Worm (Caenorhabditis elegans) whole organism, L2 larva: ENCODE data around the gene grl-7.

Experiments used
- R02D3.7 ChIP-seq: fragments of 150-350 bp; optimal IDR thresholded peaks from 2 replicates; lab custom pipeline; 2014; ENCODE audit warnings: missing biosample characterization, missing genetic modification characterization
- Y55F3AM.14 ChIP-seq: fragments of 200-800 bp; sonication (Bioruptor generic); optimal IDR thresholded peaks from 2 replicates; lab custom pipeline; 2018; ENCODE audit warnings: mild to moderate bottlenecking, missing genetic modification characterization, missing compliant biosample characterization
- ceh-82 ChIP-seq: fragments of 150-350 bp; optimal IDR thresholded peaks from 2 replicates; lab custom pipeline; 2014; ENCODE audit warnings: missing biosample characterization, missing genetic modification characterization
- crh-2 ChIP-seq: sonication (generic microtip); optimal IDR thresholded peaks from 2 replicates; lab custom pipeline; 2017; ENCODE audit warnings: missing biosample characterization, missing genetic modification characterization
- egl-27 ChIP-seq: sonication (generic microtip); optimal IDR thresholded peaks from 3 replicates; lab custom pipeline; 2017; ENCODE audit warnings: missing biosample characterization, missing genetic modification reagents, missing genetic modification characterization
- elt-1 ChIP-seq: fragments of 150-350 bp; optimal IDR thresholded peaks from 2 replicates; lab custom pipeline; 2014; ENCODE audit warnings: missing biosample characterization, missing genetic modification characterization
- gmeb-1 ChIP-seq: fragments of 150-350 bp; optimal IDR thresholded peaks from 2 replicates; lab custom pipeline; 2014; ENCODE audit warnings: missing biosample characterization, missing genetic modification characterization
- lin-11 ChIP-seq: fragments of 150-350 bp; sonication (generic microtip); optimal IDR thresholded peaks from 2 replicates; lab custom pipeline; 2014; ENCODE audit warnings: missing biosample characterization, missing genetic modification characterization, inconsistent platforms, mixed read lengths
- lin-13 ChIP-seq: fragments of 150-350 bp; optimal IDR thresholded peaks from 2 replicates; lab custom pipeline; 2014; ENCODE audit warnings: missing biosample characterization, missing genetic modification reagents, missing genetic modification characterization
- lin-39 ChIP-seq: fragments of 150-350 bp; optimal IDR thresholded peaks from 2 replicates; lab custom pipeline; 2014; ENCODE audit warnings: missing biosample characterization, missing genetic modification reagents, missing genetic modification characterization
- lsy-2 ChIP-seq, 2 experiments: fragments of 150-350 bp in 1 of 2; sonication (generic microtip) in 1 of 2; optimal IDR thresholded peaks; 2 replicates each; lab custom pipeline; 2014 to 2017; ENCODE audit warnings: missing biosample characterization in 2 of 2, missing genetic modification characterization in 2 of 2
- nhr-21 ChIP-seq: fragments of 150-350 bp; optimal IDR thresholded peaks from 2 replicates; lab custom pipeline; 2014; ENCODE audit warnings: missing biosample characterization, missing genetic modification characterization
- nhr-25 ChIP-seq: fragments of 150-350 bp; sonication (generic microtip); optimal IDR thresholded peaks from 3 replicates; lab custom pipeline; 2014; ENCODE audit warnings: missing biosample characterization, missing genetic modification characterization
- nhr-6 ChIP-seq: fragments of 150-350 bp; optimal IDR thresholded peaks from 2 replicates; lab custom pipeline; 2014; ENCODE audit warnings: missing biosample characterization, missing genetic modification characterization
- peb-1 ChIP-seq: fragments of 150-350 bp; optimal IDR thresholded peaks from 2 replicates; lab custom pipeline; 2014; ENCODE audit warnings: missing biosample characterization, missing genetic modification characterization
- sem-4 ChIP-seq: fragments of 150-350 bp; optimal IDR thresholded peaks from 2 replicates; lab custom pipeline; 2014; ENCODE audit warnings: missing biosample characterization, missing genetic modification reagents, missing genetic modification characterization
- skn-1 ChIP-seq: sonication (generic microtip); optimal IDR thresholded peaks from 2 replicates; lab custom pipeline; 2017; ENCODE audit warnings: missing biosample characterization, missing genetic modification characterization
- sma-9 ChIP-seq, 2 experiments: fragments of 150-350 bp in 1 of 2; sonication (generic microtip) in 1 of 2; optimal IDR thresholded peaks; 2 replicates each; lab custom pipeline; 2014 to 2016; ENCODE audit warnings: missing genetic modification characterization in 2 of 2, mild to moderate bottlenecking in 1 of 2, missing biosample characterization in 1 of 2, missing compliant biosample characterization in 1 of 2, missing genetic modification reagents in 1 of 2, moderate library complexity in 1 of 2
- snpc-4 ChIP-seq: fragments of 150-350 bp; optimal IDR thresholded peaks from 2 replicates; lab custom pipeline; 2014; ENCODE audit warnings: missing biosample characterization, missing genetic modification characterization
- unc-55 ChIP-seq: fragments of 150-350 bp; sonication (generic microtip); optimal IDR thresholded peaks from 3 replicates; lab custom pipeline; 2014; ENCODE audit warnings: missing biosample characterization, missing genetic modification reagents, missing genetic modification characterization
- unc-62 ChIP-seq: fragments of 150-350 bp; optimal IDR thresholded peaks from 2 replicates; lab custom pipeline; 2014; ENCODE audit warnings: missing biosample characterization, missing genetic modification reagents, missing genetic modification characterization
- zag-1 ChIP-seq: fragments of 150-350 bp; optimal IDR thresholded peaks from 2 replicates; lab custom pipeline; 2014; ENCODE audit warnings: missing biosample characterization, missing genetic modification characterization

grl-7 gene

ce11 chrV:11299406-11299805 lies 47.4 kb downstream of the grl-7 start:
- TF ChIP-seq nhr-21 (tag; lab: Kevin White, UChicago), result no peak
- TF ChIP-seq nhr-6 (tag; lab: Kevin White, UChicago), result no peak
- no peak for TF ChIP-seq snpc-4 (tag; lab: Kevin White, UChicago)
- TF ChIP-seq lin-11 (tag; lab: Kevin White, UChicago), result no peak
- no peak for TF ChIP-seq R02D3.7 (tag; lab: Kevin White, UChicago)
- TF ChIP-seq nhr-25, result no peak
- no peak for TF ChIP-seq lin-13
- TF ChIP-seq Y55F3AM.14 (GFP tag; lab: Kevin White, UChicago), result no peak
- no peak for TF ChIP-seq skn-1 (tag; lab: Kevin White, UChicago)
- TF ChIP-seq unc-62 (GFP tag; lab: Kevin White, UChicago), result no peak
- no peak for TF ChIP-seq zag-1 (tag; lab: Kevin White, UChicago)
- no peak for TF ChIP-seq egl-27 (tag; lab: Kevin White, UChicago)
- no peak for TF ChIP-seq peb-1 (tag; lab: Kevin White, UChicago)
- no peak for TF ChIP-seq lsy-2 (tag; optimal IDR thresholded peaks at IDR 0.05; lab: Kevin White, UChicago)
- TF ChIP-seq gmeb-1, result no peak
- no peak for TF ChIP-seq sma-9 (GFP tag; optimal IDR thresholded peaks at IDR 0.05; lab: Kevin White, UChicago)
- TF ChIP-seq sma-9 (tag; optimal IDR thresholded peaks at IDR 0.05; lab: Kevin White, UChicago), result no peak

ce11 chrV:11298632-11299031 lies 48.2 kb downstream of the grl-7 start, which contains the start of gene T03F7.5:
T03F7.5 (minus strand) TSS chrV:11298732.
- no peak for TF ChIP-seq R02D3.7 (tag; lab: Kevin White, UChicago)
- TF ChIP-seq sem-4 (tag; lab: Kevin White, UChicago), result no peak
- TF ChIP-seq nhr-25, result no peak
- TF ChIP-seq unc-55 (GFP tag; lab: Kevin White, UChicago), result no peak
- TF ChIP-seq peb-1 (tag; lab: Kevin White, UChicago), result no peak
- no peak for TF ChIP-seq ceh-82 (tag; lab: Kevin White, UChicago)
- TF ChIP-seq Y55F3AM.14 (GFP tag; lab: Kevin White, UChicago), result no peak
- no peak for TF ChIP-seq lin-39
- TF ChIP-seq crh-2 (tag; lab: Kevin White, UChicago), result no peak
- no peak for TF ChIP-seq elt-1 (tag; lab: Kevin White, UChicago)
